Fruit fly (Drosophila melanogaster): ENCODE measurements around the gene CG17672.

Gene CG17672

dm6 chr3L:13080418-13080817 lies 51.7 kb downstream of the CG17672 start:
- TF ChIP-seq Met (GFP tag; optimal IDR thresholded peaks at IDR 0.05) (no peak), svp (GFP tag) (peak; percentile 10), achi (GFP tag; optimal IDR thresholded peaks at IDR 0.05) (no peak)

dm6 chr3L:13081284-13081937 lies 52.6 kb downstream of the CG17672 start:
- TF ChIP-seq CG8119 (GFP tag; IDR thresholded peaks at IDR 0.05) (no peak), CG11902 (GFP tag; optimal IDR thresholded peaks at IDR 0.05) (no peak), CG11762 (GFP tag; optimal IDR thresholded peaks at IDR 0.05; ENCODE audit: insufficient read depth) (no peak), CG4318 (GFP tag; optimal IDR thresholded peaks at IDR 0.05) (no peak), Met (GFP tag; optimal IDR thresholded peaks at IDR 0.05) (no peak), cyc (GFP tag; optimal IDR thresholded peaks at IDR 0.05) (no peak), CG16779 (tag; optimal IDR thresholded peaks at IDR 0.05) (no peak), Sox14 (GFP tag; optimal IDR thresholded peaks at IDR 0.05) (no peak), CG8319 (GFP tag; optimal IDR thresholded peaks at IDR 0.05) (no peak), Hr4 (GFP tag; optimal IDR thresholded peaks at IDR 0.05) (no peak), CG32006 (GFP tag; optimal IDR thresholded peaks at IDR 0.05) (no peak), Sox15 (GFP tag; optimal IDR thresholded peaks at IDR 0.05) (no peak), salr (GFP tag; optimal IDR thresholded peaks at IDR 0.05) (no peak), esn (GFP tag; optimal IDR thresholded peaks at IDR 0.05) (no peak), svp (GFP tag) (no peak), fkh (GFP tag; optimal IDR thresholded peaks at IDR 0.05) (no peak)

dm6 chr3L:13083432-13083831 lies 54.7 kb downstream of the CG17672 start:
- TF ChIP-seq CG34406 (GFP tag; optimal IDR thresholded peaks at IDR 0.05) (no peak), vri (GFP tag; optimal IDR thresholded peaks at IDR 0.05) (no peak), salr (GFP tag; optimal IDR thresholded peaks at IDR 0.05) (no peak), CG3032 (tag; optimal IDR thresholded peaks at IDR 0.05) (no peak), eg (GFP tag; IDR thresholded peaks at IDR 0.05) (no peak)

- TF ChIP-seq Eip78C (GFP tag) (no peak), Lpt (GFP tag; optimal IDR thresholded peaks at IDR 0.05) (no peak), CG10631 (GFP tag; optimal IDR thresholded peaks at IDR 0.05) (no peak), acj6 (GFP tag; optimal IDR thresholded peaks at IDR 0.05) (no peak), CG11294 (GFP tag; IDR thresholded peaks at IDR 0.05) (no peak), CG15336 (GFP tag; IDR thresholded peaks at IDR 0.05) (no peak)
Measured at dm6 chr3L:13084477-13084876, 55.7 kb downstream of the CG17672 start.
